Worm (Caenorhabditis elegans): ENCODE data around the gene ZC196.3.

ZC196.3 gene

DNA sequence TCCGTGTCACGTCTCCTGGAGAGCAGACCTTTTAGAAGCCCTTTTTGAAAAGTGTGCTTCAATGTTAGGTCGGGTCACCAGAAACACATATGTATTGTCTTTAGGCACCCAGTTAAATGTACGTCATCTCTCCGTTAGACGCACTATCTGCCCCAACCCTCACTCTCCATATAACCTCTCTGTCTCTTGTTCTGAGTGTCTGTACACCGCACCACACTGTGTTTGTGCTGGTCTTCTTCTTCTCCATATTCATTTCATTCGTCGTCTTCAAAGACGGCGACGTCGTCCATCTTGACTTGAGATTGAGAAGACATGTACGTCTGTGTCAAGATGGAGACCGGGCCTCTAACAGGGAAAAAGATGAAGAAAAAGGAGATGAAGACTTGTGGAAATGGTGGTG is 45.6 kb downstream of the ZC196.3 start:
- TF ChIP-seq dao-5 (tag; optimal IDR thresholded peaks at IDR 0.05) = no peak
- TF ChIP-seq him-1 (tag; optimal IDR thresholded peaks at IDR 0.05) = no peak
- TF ChIP-seq W03F9.2 (tag; optimal IDR thresholded peaks at IDR 0.05) = no peak

DNA sequence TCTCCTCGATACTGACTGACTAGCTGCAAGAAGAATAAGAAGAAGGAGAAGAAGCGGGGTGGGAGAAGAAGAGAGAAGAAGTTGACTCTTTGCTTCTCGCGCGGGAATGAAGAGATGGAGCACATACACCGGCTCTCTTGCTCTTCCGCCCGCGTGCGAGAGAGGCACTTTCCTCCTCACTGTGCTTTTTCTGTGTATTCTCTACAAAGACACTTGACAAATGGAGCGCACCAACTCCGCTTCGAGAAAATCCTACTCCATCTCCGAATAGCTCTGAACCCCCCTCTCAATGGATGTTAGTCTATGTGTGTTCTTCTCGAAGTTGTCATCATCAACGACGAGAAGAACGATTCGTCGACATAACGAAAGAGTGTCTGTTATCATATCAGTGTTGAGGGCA is 48.0 kb downstream of the ZC196.3 start:
- TF ChIP-seq W03F9.2 (tag; optimal IDR thresholded peaks at IDR 0.05) = no peak

DNA sequence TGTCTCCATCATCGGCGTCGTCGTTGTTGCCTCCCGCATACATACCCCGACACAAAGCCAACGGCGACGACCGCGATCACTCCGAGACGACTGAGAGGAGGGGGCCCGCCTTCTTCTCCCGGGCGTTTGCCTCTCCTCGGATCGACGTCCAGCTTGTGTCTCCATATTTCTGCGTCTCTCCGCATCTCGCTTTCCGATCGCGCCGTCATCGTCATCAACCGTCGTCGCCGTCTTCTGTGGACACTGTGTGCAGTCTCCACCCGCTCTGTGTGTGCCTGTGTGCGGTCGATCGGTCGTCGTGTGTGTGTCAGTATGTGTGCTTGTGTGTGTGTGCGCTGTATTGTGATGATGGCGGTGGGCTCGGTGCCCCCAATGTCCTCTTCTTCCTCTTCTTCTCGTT is 49.1 kb downstream of the ZC196.3 start:
- TF ChIP-seq W03F9.2 (tag; optimal IDR thresholded peaks at IDR 0.05) (no peak), dao-5 (tag; optimal IDR thresholded peaks at IDR 0.05) (no peak), him-1 (tag; optimal IDR thresholded peaks at IDR 0.05) (no peak)

DNA sequence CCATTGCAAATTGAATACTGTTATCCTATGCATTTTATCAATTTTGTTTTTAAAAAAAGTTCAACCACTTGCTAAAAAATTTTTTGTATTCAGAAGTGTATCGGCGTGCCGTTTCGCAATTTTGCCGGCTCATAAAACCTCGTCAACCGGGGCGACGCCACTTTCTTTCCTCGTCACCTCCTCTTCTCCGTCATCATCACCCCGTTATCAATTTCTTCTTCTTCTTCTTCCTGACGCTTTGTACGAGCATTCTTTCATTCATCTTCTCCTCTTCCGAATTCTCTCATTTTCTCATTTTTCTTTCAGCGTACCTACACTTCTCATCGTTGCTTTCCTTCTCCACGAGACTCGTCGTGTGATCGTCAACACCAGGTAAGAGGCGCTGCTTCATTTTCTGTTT is 49.8 kb downstream of the ZC196.3 start, which contains the start of gene sup-37:
sup-37 (plus strand) TSS at position 301 of the 400 bp plus-strand sequence.
- TF ChIP-seq W03F9.2 (tag; optimal IDR thresholded peaks at IDR 0.05) (no peak), dao-5 (tag; optimal IDR thresholded peaks at IDR 0.05) (no peak), him-1 (tag; optimal IDR thresholded peaks at IDR 0.05) (no peak)
